Fruit fly (Drosophila melanogaster): ENCODE results near the gene Pdha.

Pdha gene

dm6 chrX:4692963-4693362 is 9.1 kb upstream of the Pdha start (continued):
- TF ChIP-seq CG3726 (GFP tag; IDR thresholded peaks at IDR 0.05) (no peak), Asciz (GFP tag; optimal IDR thresholded peaks at IDR 0.05) (no peak), Rfx (GFP tag; IDR thresholded peaks at IDR 0.05) (no peak), Awh (GFP tag; IDR thresholded peaks at IDR 0.05) (no peak)

DNA sequence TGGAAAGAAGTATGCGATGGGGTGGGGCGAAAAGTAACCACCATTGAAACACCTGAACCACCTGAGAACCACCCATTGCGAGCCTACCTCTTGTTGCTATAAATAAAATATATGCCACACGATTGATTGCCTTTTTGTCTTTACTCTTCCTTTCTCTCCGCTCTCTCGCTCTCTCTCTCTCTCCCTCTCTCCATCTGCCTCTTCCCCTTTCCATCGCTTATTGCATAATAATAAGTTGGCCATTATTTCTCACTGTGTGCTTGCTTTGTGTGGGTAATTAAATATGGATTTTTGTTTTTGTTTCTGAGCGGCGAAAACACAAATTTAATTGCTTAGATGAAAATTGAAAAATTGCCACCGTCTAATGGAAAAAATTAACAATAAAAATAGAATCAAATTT is 8.0 kb upstream of the Pdha start:
- TF ChIP-seq CG7928 (GFP tag; optimal IDR thresholded peaks at IDR 0.05) (no peak), Trl (optimal IDR thresholded peaks at IDR 0.05) (peak; percentile 60 to 67), Trl (GFP tag; optimal IDR thresholded peaks at IDR 0.05) (no peak), fd96Cb (tag; optimal IDR thresholded peaks at IDR 0.05) (no peak), CG1233 (GFP tag; optimal IDR thresholded peaks at IDR 0.05) (no peak), CrebB (tag; optimal IDR thresholded peaks at IDR 0.05) (no peak), Blimp-1 (GFP tag; optimal IDR thresholded peaks at IDR 0.05) (no peak), Chrac-16 (GFP tag; optimal IDR thresholded peaks at IDR 0.05) (no peak), CG12299 (tag; optimal IDR thresholded peaks at IDR 0.05) (no peak), CG12071 (GFP tag; optimal IDR thresholded peaks at IDR 0.05) (no peak), CG9437 (GFP tag; optimal IDR thresholded peaks at IDR 0.05) (no peak), Poxn (GFP tag; IDR thresholded peaks at IDR 0.05) (no peak), H2.0 (GFP tag; IDR thresholded peaks at IDR 0.05) (no peak), gsb (GFP tag; IDR thresholded peaks at IDR 0.05) (no peak), CG2712 (tag; optimal IDR thresholded peaks at IDR 0.05) (no peak), CG13123 (GFP tag; optimal IDR thresholded peaks at IDR 0.05) (no peak), gro (GFP tag; optimal IDR thresholded peaks at IDR 0.05) (no peak), CG9215 (GFP tag; IDR thresholded peaks at IDR 0.05) (no peak), Pdp1 (GFP tag; optimal IDR thresholded peaks at IDR 0.05) (peak in 1 of 2 experiments; percentile 81), Ets65A (GFP tag) (peak; percentile 31), yki (optimal IDR thresholded peaks at IDR 0.05) (no peak), tna (GFP tag; IDR thresholded peaks at IDR 0.05; ENCODE audit: partially characterized antibody) (no peak), Xbp1 (GFP tag; optimal IDR thresholded peaks at IDR 0.05) (no peak)

- TF ChIP-seq Drgx (GFP tag; IDR thresholded peaks at IDR 0.05) (no peak), cg (GFP tag; optimal IDR thresholded peaks at IDR 0.05) (peak; percentile 69), Dfd (GFP tag; optimal IDR thresholded peaks at IDR 0.05) (peak in 1 of 2 experiments; percentile 64), CG3163 (GFP tag; optimal IDR thresholded peaks at IDR 0.05) (no peak), HLH54F (GFP tag; optimal IDR thresholded peaks at IDR 0.05) (no peak), disco-r (GFP tag; optimal IDR thresholded peaks at IDR 0.05) (no peak), tup (GFP tag; optimal IDR thresholded peaks at IDR 0.05) (no peak), pita (GFP tag; optimal IDR thresholded peaks at IDR 0.05) (peak; percentile 9), CG10366 (GFP tag; IDR thresholded peaks at IDR 0.05) (no peak), slp2 (GFP tag; optimal IDR thresholded peaks at IDR 0.05) (no peak), CG32767 (GFP tag; IDR thresholded peaks at IDR 0.05) (0 out of 2 replicates have a peak, but pooled peaks have one; percentile 13), usp (GFP tag; optimal IDR thresholded peaks at IDR 0.05) (no peak), Optix (GFP tag; IDR thresholded peaks at IDR 0.05) (no peak), vnd (GFP tag; IDR thresholded peaks at IDR 0.05; ENCODE audit: partially characterized antibody) (no peak), CG18764 (GFP tag; optimal IDR thresholded peaks at IDR 0.05) (no peak)
These were observed 2.7 kb upstream of the Pdha start for dm6 chrX:4699370-4699769.
